Fruit fly (Drosophila melanogaster): ENCODE measurements around the gene Blos4.
A peak's percentile ranks its signal among the peaks of the same experiment; 100 is the strongest.

Gene Blos4

DNA sequence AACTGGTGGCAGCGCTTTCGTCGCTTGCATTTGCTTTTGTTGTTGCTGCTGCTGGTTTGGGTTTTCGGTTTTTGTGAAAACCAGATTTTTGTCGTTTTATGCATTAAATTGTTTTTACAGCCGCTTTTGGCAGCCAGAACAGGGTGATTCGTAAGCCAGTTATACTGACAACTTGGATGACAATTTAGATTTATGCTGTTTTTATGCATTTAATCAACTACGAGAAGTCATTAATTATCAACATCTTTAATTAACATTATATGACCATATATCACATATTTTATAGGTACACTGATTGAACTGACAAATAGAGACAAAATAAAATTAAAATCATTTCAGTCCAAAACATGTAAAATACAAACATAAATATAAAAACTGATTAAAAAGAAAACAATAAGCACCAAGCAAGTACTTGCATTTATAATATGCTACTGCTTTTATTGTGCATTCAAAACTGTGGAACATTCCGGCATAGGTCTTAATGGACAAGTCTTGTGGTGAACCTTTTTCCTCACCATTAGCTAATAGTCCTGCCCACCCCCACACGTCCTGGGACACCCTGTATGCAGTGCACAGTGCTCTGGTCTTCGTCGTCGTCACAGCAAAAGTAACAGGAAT lies 24.0 kb upstream of the Blos4 start (continued):
- peak; percentile 93 for TF ChIP-seq net (GFP tag; optimal IDR thresholded peaks at IDR 0.05)
- TF ChIP-seq CG6163 (GFP tag; IDR thresholded peaks at IDR 0.05) = peak; percentile 78; the same call in 1 of the 3 replicates
- peak; percentile 75 for TF ChIP-seq CG7368 (GFP tag; optimal IDR thresholded peaks at IDR 0.05)
- peak; percentile 90 for TF ChIP-seq CG6276 (GFP tag; optimal IDR thresholded peaks at IDR 0.05)
- peak; percentile 88 for TF ChIP-seq pdm3 (GFP tag; optimal IDR thresholded peaks at IDR 0.05)
- TF ChIP-seq Sox15 (GFP tag; optimal IDR thresholded peaks at IDR 0.05) = peak; percentile 84
- peak; percentile 82 to 88 for TF ChIP-seq ss (GFP tag; optimal IDR thresholded peaks at IDR 0.05)
- peak; percentile 85 for TF ChIP-seq Sox102F (GFP tag; optimal IDR thresholded peaks at IDR 0.05)
- peak; percentile 86 for TF ChIP-seq Eip93F (GFP tag; optimal IDR thresholded peaks at IDR 0.05)
- TF ChIP-seq salr (GFP tag; optimal IDR thresholded peaks at IDR 0.05) = peak; percentile 50 to 96
- peak; percentile 99 for TF ChIP-seq Eip78C (GFP tag)
- TF ChIP-seq Met (GFP tag; optimal IDR thresholded peaks at IDR 0.05) = peak; percentile 94
- peak; percentile 87 for TF ChIP-seq CG8632 (GFP tag; optimal IDR thresholded peaks at IDR 0.05)
- peak; percentile 91 for TF ChIP-seq acj6 (GFP tag; optimal IDR thresholded peaks at IDR 0.05)
- TF ChIP-seq OdsH (GFP tag; optimal IDR thresholded peaks at IDR 0.05) = peak; percentile 92
- TF ChIP-seq dac (GFP tag; optimal IDR thresholded peaks at IDR 0.05) = peak; percentile 82
- peak; percentile 93 for TF ChIP-seq Smox (GFP tag; optimal IDR thresholded peaks at IDR 0.05)
- peak; percentile 85 for TF ChIP-seq achi (GFP tag; optimal IDR thresholded peaks at IDR 0.05)
- TF ChIP-seq Gug (GFP tag; IDR thresholded peaks at IDR 0.05) = no peak; the same call in 1 of the 2 replicates
- TF ChIP-seq esn (GFP tag; optimal IDR thresholded peaks at IDR 0.05) = peak; percentile 96
- peak; percentile 77 for TF ChIP-seq CG16779 (tag; optimal IDR thresholded peaks at IDR 0.05)
- peak; percentile 93 for TF ChIP-seq lz (GFP tag; optimal IDR thresholded peaks at IDR 0.05)
- TF ChIP-seq Eip75B (GFP tag; optimal IDR thresholded peaks at IDR 0.05) = peak; percentile 90
- TF ChIP-seq Hr38 (GFP tag; optimal IDR thresholded peaks at IDR 0.05) = no peak
- peak; percentile 93 for TF ChIP-seq CG4318 (GFP tag; optimal IDR thresholded peaks at IDR 0.05)
- peak; percentile 81 for TF ChIP-seq Lpt (GFP tag; optimal IDR thresholded peaks at IDR 0.05)
- peak; percentile 92 for TF ChIP-seq CG10631 (GFP tag; optimal IDR thresholded peaks at IDR 0.05)
- peak; percentile 85 for TF ChIP-seq Ets21C (GFP tag; optimal IDR thresholded peaks at IDR 0.05)
- peak; percentile 85 for TF ChIP-seq CG6792 (GFP tag; optimal IDR thresholded peaks at IDR 0.05)
- peak; percentile 92 for TF ChIP-seq Hr39 (GFP tag; optimal IDR thresholded peaks at IDR 0.05)
- peak; percentile 83 for TF ChIP-seq CG11762 (GFP tag; optimal IDR thresholded peaks at IDR 0.05; ENCODE audit: insufficient read depth)

DNA sequence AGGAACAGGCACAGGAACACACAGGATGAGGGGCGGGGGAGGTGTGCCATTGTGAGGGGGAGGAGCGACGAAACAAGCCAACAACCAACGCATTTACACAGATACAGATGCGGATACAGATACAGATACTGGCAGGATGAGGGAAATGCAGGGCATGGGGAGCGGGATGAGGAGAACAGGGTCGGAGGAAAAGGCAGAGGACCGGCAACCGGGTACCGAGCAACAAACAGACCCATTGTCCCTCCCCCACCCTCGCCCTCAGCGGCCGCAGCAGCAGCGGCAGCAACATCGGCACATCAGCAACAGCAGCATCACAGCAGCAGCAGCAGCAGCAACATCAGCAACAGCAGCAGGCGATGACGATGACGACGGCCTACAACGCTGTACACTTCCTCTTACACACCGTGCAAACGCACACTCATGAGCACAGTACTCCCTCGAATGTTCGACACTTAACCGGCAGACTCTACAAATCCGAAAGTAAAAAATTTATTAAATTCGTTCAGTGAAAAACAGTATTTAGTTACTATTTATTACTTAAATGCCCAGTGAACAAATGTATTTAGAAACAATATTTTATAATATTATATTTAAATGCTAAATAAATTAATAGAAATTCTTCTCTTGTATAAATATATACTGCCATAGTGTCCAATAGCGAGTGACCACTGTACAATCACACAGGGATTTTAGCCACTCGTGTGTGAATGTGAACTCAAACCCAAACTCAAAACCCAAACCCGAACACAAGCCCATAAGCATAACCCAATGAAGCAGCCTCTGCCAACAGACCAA lies 23.3 kb upstream of the Blos4 start:
- TF ChIP-seq CG11762 (GFP tag; optimal IDR thresholded peaks at IDR 0.05; ENCODE audit: insufficient read depth) (peak; percentile 81), Ets21C (GFP tag; optimal IDR thresholded peaks at IDR 0.05) (peak; percentile 73), spab (GFP tag; optimal IDR thresholded peaks at IDR 0.05) (peak; percentile 92), CG7368 (GFP tag; optimal IDR thresholded peaks at IDR 0.05) (peak; percentile 87), CG3032 (tag; optimal IDR thresholded peaks at IDR 0.05) (peak; percentile 95), CG6808 (GFP tag; optimal IDR thresholded peaks at IDR 0.05) (peak; percentile 97), Blimp-1 (GFP tag; optimal IDR thresholded peaks at IDR 0.05) (peak; percentile 94), fkh (GFP tag; optimal IDR thresholded peaks at IDR 0.05) (peak; percentile 7), Ets96B (tag; optimal IDR thresholded peaks at IDR 0.05) (peak; percentile 94), CG34406 (GFP tag; optimal IDR thresholded peaks at IDR 0.05) (peak; percentile 93), lz (GFP tag; optimal IDR thresholded peaks at IDR 0.05) (peak; percentile 87), CG16779 (tag; optimal IDR thresholded peaks at IDR 0.05) (peak; percentile 85), pdm3 (GFP tag; optimal IDR thresholded peaks at IDR 0.05) (peak; percentile 78), ss (GFP tag; optimal IDR thresholded peaks at IDR 0.05) (peak; percentile 90 to 94), topi (GFP tag; optimal IDR thresholded peaks at IDR 0.05) (peak; percentile 84), eg (GFP tag; IDR thresholded peaks at IDR 0.05) (peak; percentile 89), Sox102F (GFP tag; optimal IDR thresholded peaks at IDR 0.05) (peak; percentile 80), CG6163 (GFP tag; IDR thresholded peaks at IDR 0.05) (peak; percentile 86), Lpt (GFP tag; optimal IDR thresholded peaks at IDR 0.05) (peak; percentile 73), CG15336 (GFP tag; IDR thresholded peaks at IDR 0.05) (peak; percentile 95), Sox15 (GFP tag; optimal IDR thresholded peaks at IDR 0.05) (peak; percentile 88), svp (GFP tag) (peak; percentile 91), fd59A (GFP tag; optimal IDR thresholded peaks at IDR 0.05) (peak; percentile 86), vri (GFP tag; optimal IDR thresholded peaks at IDR 0.05) (peak; percentile 56), net (GFP tag; optimal IDR thresholded peaks at IDR 0.05) (peak; percentile 80), CG11902 (GFP tag; optimal IDR thresholded peaks at IDR 0.05) (peak; percentile 93), Met (GFP tag; optimal IDR thresholded peaks at IDR 0.05) (peak; percentile 87), Hr38 (GFP tag; optimal IDR thresholded peaks at IDR 0.05) (no peak), CG9139 (GFP tag; optimal IDR thresholded peaks at IDR 0.05) (peak; percentile 91)
